Worm (Caenorhabditis elegans): ENCODE measurements around the gene C16B8.2.

C16B8.2 gene

DNA sequence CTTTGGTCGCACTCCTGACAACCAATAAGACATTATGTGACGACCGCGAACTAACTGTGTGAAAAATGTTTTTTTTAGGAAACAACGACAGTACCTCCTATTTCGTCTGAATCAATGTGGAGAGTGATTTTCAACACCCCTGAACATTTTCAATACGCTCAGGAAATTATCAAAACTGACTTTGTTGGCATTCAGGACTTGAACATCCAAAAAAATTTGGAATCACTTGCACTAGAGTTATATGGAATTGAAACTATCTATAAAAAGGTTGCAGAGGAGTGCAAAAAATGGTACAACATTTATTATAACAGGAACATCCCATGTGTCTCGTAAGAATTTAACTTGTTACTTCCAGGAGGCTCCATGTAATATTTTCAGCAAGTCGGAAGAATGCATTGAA lies 48.0 kb downstream of the C16B8.2 start:
- TF ChIP-seq him-1 (tag; optimal IDR thresholded peaks at IDR 0.05): no peak
- no peak for TF ChIP-seq W03F9.2 (tag; optimal IDR thresholded peaks at IDR 0.05)
- no peak for TF ChIP-seq dao-5 (tag; optimal IDR thresholded peaks at IDR 0.05)

DNA sequence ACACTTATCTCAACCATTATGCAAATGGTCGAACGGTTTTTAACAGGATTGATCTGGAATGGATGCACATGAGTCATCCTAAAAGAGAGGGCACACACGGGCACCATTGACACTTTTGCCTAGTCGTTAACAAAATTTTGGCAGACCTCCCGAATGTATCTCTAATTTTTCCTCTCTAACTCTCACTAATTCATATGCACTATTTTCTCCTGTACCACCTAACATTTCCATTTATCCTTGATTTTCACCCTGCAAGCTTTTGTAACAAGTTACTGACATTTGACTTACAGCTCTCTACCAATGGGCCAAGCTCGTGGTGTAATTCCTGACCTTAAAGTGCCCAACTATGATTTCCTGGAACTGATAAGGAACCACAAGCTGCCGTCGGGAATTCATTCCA lies 49.2 kb downstream of the C16B8.2 start, which contains the start of gene T22B2.3:
T22B2.3 (plus strand) TSS at position 301 of the 400 bp plus-strand sequence.
- no peak for TF ChIP-seq W03F9.2 (tag; optimal IDR thresholded peaks at IDR 0.05)
- no peak for TF ChIP-seq dao-5 (tag; optimal IDR thresholded peaks at IDR 0.05)
- TF ChIP-seq him-1 (tag; optimal IDR thresholded peaks at IDR 0.05): no peak

DNA sequence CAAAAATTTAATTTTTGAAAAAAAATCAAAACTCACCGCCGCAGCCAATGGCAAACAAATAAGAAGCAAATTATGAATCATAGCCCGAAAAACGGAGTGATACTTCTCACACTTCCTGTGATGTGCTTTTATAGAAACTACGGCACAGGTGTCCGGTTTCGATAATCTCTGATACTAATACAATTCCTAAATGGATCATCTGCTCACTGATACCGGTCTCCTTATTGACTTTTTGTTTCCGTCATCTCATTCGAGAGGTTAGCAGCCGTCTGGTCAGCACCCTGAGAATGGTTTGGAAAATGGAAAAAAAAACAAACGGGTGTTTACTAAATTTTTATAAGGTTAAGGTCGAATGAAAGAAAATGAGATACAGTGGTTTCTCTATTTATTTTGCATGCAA lies 50.5 kb downstream of the C16B8.2 start, which contains the start of gene idpp-9:
idpp-9 (minus strand) TSS at position 101 of the 400 bp plus-strand sequence.
- TF ChIP-seq W03F9.2 (tag; optimal IDR thresholded peaks at IDR 0.05) (no peak), dao-5 (tag; optimal IDR thresholded peaks at IDR 0.05) (no peak), him-1 (tag; optimal IDR thresholded peaks at IDR 0.05) (no peak)

DNA sequence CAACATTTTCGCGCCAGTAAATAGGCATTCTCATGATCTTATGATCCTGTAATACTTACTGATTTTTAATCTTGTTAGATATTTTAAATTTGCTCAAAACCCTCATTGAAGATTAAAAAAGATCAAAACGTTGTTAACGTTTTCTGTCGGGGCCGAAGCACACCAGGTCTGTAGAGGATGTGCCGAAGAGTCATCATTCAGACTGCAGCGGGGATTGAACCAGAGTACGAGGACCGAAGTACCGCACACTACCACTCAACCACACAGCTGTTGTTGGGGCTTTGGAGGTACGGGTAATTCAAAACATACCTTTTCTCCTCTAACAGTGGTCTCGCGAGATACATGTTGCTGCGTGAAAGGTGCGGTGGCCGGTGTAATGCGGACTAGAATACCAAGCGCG lies 52.0 kb downstream of the C16B8.2 start:
- TF ChIP-seq him-1 (tag; optimal IDR thresholded peaks at IDR 0.05): no peak
- no peak for TF ChIP-seq W03F9.2 (tag; optimal IDR thresholded peaks at IDR 0.05)
- no peak for TF ChIP-seq dao-5 (tag; optimal IDR thresholded peaks at IDR 0.05)

All from whole organism, L4/young adult.